Worm (Caenorhabditis elegans) whole organism, L1 larva: ENCODE data around the gene osta-1.

Experiments
- C04F5.9 ChIP-seq: sonication (generic microtip); optimal IDR thresholded peaks from 2 replicates; lab custom pipeline; 2016; ENCODE audit warnings: missing genetic modification characterization, missing compliant biosample characterization
- C16A3.4 ChIP-seq: fragments of 150-350 bp; optimal IDR thresholded peaks from 2 replicates; lab custom pipeline; 2014; ENCODE audit warnings: missing biosample characterization, missing genetic modification characterization
- blmp-1 ChIP-seq: fragments of 150-350 bp; optimal IDR thresholded peaks from 2 replicates; lab custom pipeline; 2014; ENCODE audit warnings: missing biosample characterization, missing genetic modification characterization
- ceh-63 ChIP-seq: fragments of 200-800 bp; sonication (Bioruptor generic); optimal IDR thresholded peaks from 2 replicates; lab custom pipeline; 2018; ENCODE audit warnings: mild to moderate bottlenecking, missing genetic modification characterization, missing compliant biosample characterization
- ceh-8 ChIP-seq: fragments of 200-800 bp; sonication (Bioruptor generic); optimal IDR thresholded peaks from 2 replicates; lab custom pipeline; 2018; ENCODE audit warnings: mild to moderate bottlenecking, missing genetic modification characterization, moderate library complexity, missing compliant biosample characterization
- ceh-82 ChIP-seq, 3 experiments: fragments of 150-350 bp in 1 of 3; sonication (generic microtip) in 2 of 3; optimal IDR thresholded peaks; 2 replicates each; lab custom pipeline; 2014 to 2017; ENCODE audit warnings: missing biosample characterization in 3 of 3, missing genetic modification characterization in 3 of 3
- ceh-88 ChIP-seq: fragments of 200-800 bp; sonication (Bioruptor generic); IDR thresholded peaks from 2 replicates; pipeline ENCODE4 v1.3.6; 2022; ENCODE audit warnings: missing genetic modification characterization, missing compliant biosample characterization
- dsc-1 ChIP-seq: sonication (generic microtip); optimal IDR thresholded peaks from 2 replicates; lab custom pipeline; 2016; ENCODE audit warnings: mild to moderate bottlenecking, missing genetic modification characterization, missing compliant biosample characterization
- efl-3 ChIP-seq: fragments of 200-800 bp; sonication (Bioruptor generic); optimal IDR thresholded peaks from 2 replicates; lab custom pipeline; 2018; ENCODE audit warnings: mild to moderate bottlenecking, missing genetic modification characterization, missing compliant biosample characterization
- egl-13 ChIP-seq: sonication (generic microtip); optimal IDR thresholded peaks from 2 replicates; lab custom pipeline; 2016; ENCODE audit warnings: missing genotype, missing genetic modification reagents, missing genetic modification characterization, missing compliant biosample characterization
- elt-3 ChIP-seq, 6 experiments: fragments of 150-350 bp in 1 of 6; sonication (generic microtip); optimal IDR thresholded peaks; 2 replicates each; lab custom pipeline; 2017 to 2018; ENCODE audit warnings: missing biosample characterization in 6 of 6, missing genetic modification characterization in 6 of 6, inconsistent platforms in 1 of 6
- fkh-10 ChIP-seq: sonication (generic microtip); optimal IDR thresholded peaks from 2 replicates; lab custom pipeline; 2017; ENCODE audit warnings: missing biosample characterization, missing genetic modification reagents, missing genetic modification characterization
- fos-1 ChIP-seq: fragments of 150-350 bp; optimal IDR thresholded peaks from 2 replicates; lab custom pipeline; 2014; ENCODE audit warnings: missing biosample characterization, missing genetic modification characterization
- hlh-17 ChIP-seq: fragments of 200-800 bp; sonication (Bioruptor generic); optimal IDR thresholded peaks from 2 replicates; lab custom pipeline; 2018; ENCODE audit warnings: missing genetic modification characterization, mild to moderate bottlenecking, missing compliant biosample characterization, moderate library complexity, borderline replicate concordance
- hlh-4 ChIP-seq: sonication (generic microtip); optimal IDR thresholded peaks from 2 replicates; lab custom pipeline; 2016; ENCODE audit warnings: mild to moderate bottlenecking, missing genetic modification characterization, missing compliant biosample characterization
- hpl-2 ChIP-seq: fragments of 150-350 bp; optimal IDR thresholded peaks from 2 replicates; lab custom pipeline; 2014; ENCODE audit warnings: missing biosample characterization, missing genetic modification reagents, missing genetic modification characterization
- irx-1 ChIP-seq: sonication (generic microtip); optimal IDR thresholded peaks from 2 replicates; lab custom pipeline; 2016; ENCODE audit warnings: missing genetic modification characterization, missing compliant biosample characterization
- lin-14 ChIP-seq: fragments of 200-800 bp; sonication (Bioruptor generic); optimal IDR thresholded peaks from 2 replicates; lab custom pipeline; 2018; ENCODE audit warnings: mild to moderate bottlenecking, missing genetic modification characterization, moderate library complexity, missing compliant biosample characterization
- lin-15B ChIP-seq: fragments of 150-350 bp; sonication (generic microtip); optimal IDR thresholded peaks from 3 replicates; lab custom pipeline; 2014; ENCODE audit warnings: missing biosample characterization, missing genetic modification characterization
- mep-1 ChIP-seq: fragments of 150-350 bp; optimal IDR thresholded peaks from 2 replicates; lab custom pipeline; 2014; ENCODE audit warnings: missing biosample characterization, missing genetic modification characterization
- nhr-11 ChIP-seq: fragments of 150-350 bp; optimal IDR thresholded peaks from 2 replicates; lab custom pipeline; 2014; ENCODE audit warnings: missing biosample characterization, missing genetic modification characterization
- nhr-19 ChIP-seq: fragments of 200-800 bp; sonication (Bioruptor generic); conservative IDR thresholded peaks from 2 replicates; pipeline ENCODE4 v1.3.6; 2022; ENCODE audit warnings: missing genetic modification characterization, missing compliant biosample characterization
- nhr-237 ChIP-seq: fragments of 150-350 bp; optimal IDR thresholded peaks from 2 replicates; lab custom pipeline; 2014; ENCODE audit warnings: missing biosample characterization, missing genetic modification characterization
- nhr-71 ChIP-seq: sonication (generic microtip); optimal IDR thresholded peaks from 2 replicates; lab custom pipeline; 2016; ENCODE audit warnings: mild to moderate bottlenecking, missing genetic modification characterization, moderate library complexity, missing compliant biosample characterization
- nhr-85 ChIP-seq: sonication (generic microtip); peaks from one replicate; lab custom pipeline; 2016; ENCODE audit warnings: missing genetic modification characterization, inconsistent platforms, missing compliant biosample characterization
- nhr-90 ChIP-seq: sonication (generic microtip); optimal IDR thresholded peaks from 2 replicates; lab custom pipeline; 2016; ENCODE audit warnings: mild to moderate bottlenecking, missing genetic modification characterization, missing compliant biosample characterization; ENCODE audit not compliant: poor library complexity
- pag-3 ChIP-seq: sonication (generic microtip); optimal IDR thresholded peaks from 2 replicates; lab custom pipeline; 2017; ENCODE audit warnings: missing genetic modification characterization, mild to moderate bottlenecking, missing compliant biosample characterization, antibody characterized with exemption, borderline replicate concordance; ENCODE audit not compliant: insufficient read depth
- rnt-1 ChIP-seq: sonication (generic microtip); optimal IDR thresholded peaks from 2 replicates; lab custom pipeline; 2016; ENCODE audit warnings: mild to moderate bottlenecking, missing genetic modification characterization, moderate library complexity, missing compliant biosample characterization
- skn-1 ChIP-seq: fragments of 150-350 bp; optimal IDR thresholded peaks from 2 replicates; lab custom pipeline; 2014; ENCODE audit warnings: missing biosample characterization, missing genetic modification characterization
- sptf-1 ChIP-seq: fragments of 150-350 bp; optimal IDR thresholded peaks from 2 replicates; lab custom pipeline; 2014; ENCODE audit warnings: missing biosample characterization, missing genetic modification characterization
- swsn-7 ChIP-seq: sonication (generic microtip); optimal IDR thresholded peaks from 2 replicates; lab custom pipeline; 2016; ENCODE audit warnings: missing genetic modification characterization, missing compliant biosample characterization
- tbx-2 ChIP-seq: sonication (generic microtip); optimal IDR thresholded peaks from 2 replicates; lab custom pipeline; 2016; ENCODE audit warnings: missing genetic modification characterization, missing compliant biosample characterization
- unc-130 ChIP-seq: fragments of 150-350 bp; optimal IDR thresholded peaks from 2 replicates; lab custom pipeline; 2017; ENCODE audit warnings: missing biosample characterization, missing genetic modification characterization, inconsistent platforms
- unc-62 ChIP-seq: fragments of 150-350 bp; optimal IDR thresholded peaks from 2 replicates; lab custom pipeline; 2014; ENCODE audit warnings: missing biosample characterization, missing genetic modification reagents, missing genetic modification characterization
- unc-86 ChIP-seq: sonication (generic microtip); optimal IDR thresholded peaks from 2 replicates; lab custom pipeline; 2016; ENCODE audit warnings: missing genetic modification characterization, missing compliant biosample characterization
- xbp-1 ChIP-seq: sonication (generic microtip); optimal IDR thresholded peaks from 2 replicates; lab custom pipeline; 2016; ENCODE audit warnings: missing genetic modification characterization, missing compliant biosample characterization
- zip-4 ChIP-seq: fragments of 200-800 bp; sonication (Bioruptor generic); optimal IDR thresholded peaks from 2 replicates; lab custom pipeline; 2018; ENCODE audit warnings: mild to moderate bottlenecking, missing genetic modification characterization, moderate library complexity, missing compliant biosample characterization
- ztf-11 ChIP-seq, 2 experiments: sonication (generic microtip); optimal IDR thresholded peaks; 2 replicates each; lab custom pipeline; 2016 to 2017; ENCODE audit warnings: missing genetic modification characterization in 2 of 2, missing biosample characterization in 1 of 2, missing compliant biosample characterization in 1 of 2

Gene osta-1

DNA sequence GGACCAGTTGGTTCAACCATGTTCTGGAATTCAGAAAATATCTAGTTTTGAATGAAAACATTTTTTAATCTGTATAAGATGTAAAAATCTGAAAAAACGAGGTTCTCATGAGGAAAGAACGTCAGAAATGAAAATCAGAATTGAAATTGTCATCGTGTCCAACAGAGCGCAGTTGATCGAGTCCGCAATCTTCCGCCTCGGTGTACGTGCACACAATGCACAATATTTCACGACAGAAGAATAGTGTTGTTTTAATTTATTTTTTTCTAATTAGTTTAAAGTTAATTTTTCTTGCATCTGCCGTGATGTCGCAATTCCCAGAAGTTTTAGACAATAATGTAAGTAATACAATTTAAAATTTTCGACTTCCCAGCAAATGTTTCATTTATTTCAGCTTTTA is 37.2 kb downstream of the osta-1 start, which contains the start of gene nfyc-1 (continued):
- TF ChIP-seq C16A3.4 (tag; lab: Kevin White, UChicago) (peak; percentile 74), efl-3 (GFP tag; lab: Kevin White, UChicago) (no peak), sptf-1 (tag; lab: Kevin White, UChicago) (no peak), hlh-17 (GFP tag; lab: Kevin White, UChicago) (no peak), nhr-11 (tag; lab: Kevin White, UChicago) (no peak), unc-62 (GFP tag; lab: Kevin White, UChicago) (no peak), nhr-90 (tag; lab: Kevin White, UChicago) (peak; percentile 29), lin-14 (GFP tag; lab: Kevin White, UChicago) (no peak), elt-3 (tag; optimal IDR thresholded peaks at IDR 0.05; lab: Kevin White, UChicago) (peak in 1 of 6 experiments; percentile 47), nhr-237 (tag; lab: Kevin White, UChicago) (peak; percentile 24), unc-86 (peak; percentile 50), tbx-2 (tag; lab: Kevin White, UChicago) (peak; percentile 66), ceh-82 (tag; optimal IDR thresholded peaks at IDR 0.05; lab: Kevin White, UChicago) (peak; percentile 24 to 82 (median 44)), blmp-1 (peak; percentile 74), C04F5.9 (peak; percentile 21), egl-13 (tag; lab: Kevin White, UChicago) (peak; percentile 8), skn-1 (tag; lab: Kevin White, UChicago) (peak; percentile 100), hpl-2 (GFP tag; lab: Kevin White, UChicago) (no peak), pag-3 (tag; lab: Kevin White, UChicago) (no peak), fos-1 (tag; lab: Kevin White, UChicago) (peak; percentile 25), nhr-19 (GFP tag; lab: Robert Waterston, UW) (peak; percentile 23; the same call in 1 of the 2 replicates), lin-15B (tag; lab: Kevin White, UChicago) (peak; percentile 84), ceh-63 (no peak), ceh-88 (no peak), xbp-1 (tag; lab: Kevin White, UChicago) (peak; percentile 64), nhr-85 (peak; percentile 52), unc-130 (tag; lab: Kevin White, UChicago) (peak; percentile 89), nhr-71 (peak; percentile 78), irx-1 (peak; percentile 22), hlh-4 (tag; lab: Kevin White, UChicago) (no peak), ztf-11 (tag; optimal IDR thresholded peaks at IDR 0.05; lab: Kevin White, UChicago) (peak in 1 of 2 experiments; percentile 1), fkh-10 (GFP tag; lab: Kevin White, UChicago) (no peak), rnt-1 (tag; lab: Kevin White, UChicago) (peak; percentile 56), mep-1 (tag; lab: Kevin White, UChicago) (peak; percentile 92), zip-4 (no peak)

ce11 chrII:44740-45139 is 38.3 kb downstream of the osta-1 start, which contains the start of gene rpoa-49:
Gene rpoa-49, plus strand, starts transcription at chrII:45040.
- TF ChIP-seq swsn-7 (tag; lab: Kevin White, UChicago) = no peak
- no peak for TF ChIP-seq dsc-1 (tag; lab: Kevin White, UChicago)

- TF ChIP-seq ceh-8 (GFP tag; lab: Kevin White, UChicago) (no peak), nhr-85 (peak; percentile 59)
These were observed 39.7 kb downstream of the osta-1 start, which contains the start of gene rpt-4 for ce11 chrII:46116-46515. Gene rpt-4, minus strand, starts transcription at chrII:46216.
